Worm (Caenorhabditis elegans): Measurements from ENCODE around the gene fbxb-85.

DNA sequence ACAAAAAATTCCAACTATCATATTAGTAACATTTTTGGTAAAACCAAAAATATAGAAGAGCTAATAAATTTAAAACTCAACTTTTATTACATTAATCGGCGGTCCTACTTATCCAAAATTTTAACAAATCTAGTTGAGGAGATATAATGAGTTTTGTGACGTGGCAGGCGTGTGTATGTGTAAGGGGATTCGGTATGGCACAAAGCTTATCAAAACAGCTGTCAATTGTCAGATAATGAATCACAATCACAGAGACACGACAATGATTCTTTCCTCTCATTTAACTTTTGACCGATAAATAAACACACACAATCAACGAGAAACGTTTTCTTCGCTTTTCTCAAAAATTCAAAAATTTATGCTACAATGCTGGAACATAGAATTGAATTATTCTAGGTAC is 46.7 kb downstream of the fbxb-85 start, which contains the start of gene K11D9.3:
- TF ChIP-seq sea-1 (GFP tag; conservative IDR thresholded peaks at IDR 0.05) (no peak), tbx-11 (GFP tag; IDR thresholded peaks at IDR 0.05) (no peak), ama-1 (optimal IDR thresholded peaks at IDR 0.05) (no peak), hmbx-1 (tag; optimal IDR thresholded peaks at IDR 0.05) (no peak), scrt-1 (GFP tag; IDR thresholded peaks at IDR 0.05) (no peak), aly-1 (tag; optimal IDR thresholded peaks at IDR 0.05) (no peak), flt-1 (GFP tag; IDR thresholded peaks at IDR 0.05) (no peak), ets-7 (tag; optimal IDR thresholded peaks at IDR 0.05) (no peak), ceh-13 (GFP tag; optimal IDR thresholded peaks at IDR 0.05) (no peak), tra-4 (tag; optimal IDR thresholded peaks at IDR 0.05) (no peak)

Measured in whole organism, early embryonic.